Fruit fly (Drosophila melanogaster) whole organism, embryonic: ENCODE results near the gene CG11999.

ENCODE experiments used
- Ada2b ChIP-seq: fragments of 200-800 bp; sonication (Bioruptor generic); IDR thresholded peaks from 2 replicates; pipeline ENCODE4 v1.3.6; 2022; ENCODE audit warnings: missing biosample characterization, missing genetic modification characterization
- Bteb2 ChIP-seq: fragments of 200-800 bp; sonication (Bioruptor generic); optimal IDR thresholded peaks from 2 replicates; lab custom pipeline; 2016; ENCODE audit warnings: missing biosample characterization, missing genetic modification characterization
- CG10209 ChIP-seq: fragments of 200-800 bp; sonication (Bioruptor generic); optimal IDR thresholded peaks from 3 replicates; lab custom pipeline; 2017; ENCODE audit warnings: missing biosample characterization, mild to moderate bottlenecking, missing genetic modification characterization, missing genetic modification reagents
- CG11560 ChIP-seq: fragments of 200-800 bp; sonication (Bioruptor generic); IDR thresholded peaks from 3 replicates; pipeline ENCODE4 v1.3.6; 2022; ENCODE audit warnings: missing biosample characterization, missing genetic modification characterization
- CG13775 ChIP-seq: fragments of 200-800 bp; sonication (Bioruptor generic); optimal IDR thresholded peaks from 3 replicates; lab custom pipeline; 2017; ENCODE audit warnings: missing biosample characterization, mild to moderate bottlenecking, missing genetic modification characterization
- CG15696 ChIP-seq: fragments of 200-800 bp; sonication (Bioruptor generic); optimal IDR thresholded peaks from 2 replicates; lab custom pipeline; 2019; ENCODE audit warnings: missing biosample characterization, mild to moderate bottlenecking, missing genetic modification characterization, moderate library complexity
- CG17361 ChIP-seq: fragments of 200-800 bp; sonication (Bioruptor generic); IDR thresholded peaks from 3 replicates; pipeline ENCODE4 v1.3.6; 2022; ENCODE audit warnings: missing biosample characterization, missing genetic modification characterization
- CG17912 ChIP-seq: fragments of 200-800 bp; sonication (Bioruptor generic); optimal IDR thresholded peaks from 2 replicates; lab custom pipeline; 2018; ENCODE audit warnings: missing biosample characterization, mild to moderate bottlenecking, missing genetic modification characterization
- CG1792 ChIP-seq: fragments of 200-800 bp; sonication (Bioruptor generic); optimal IDR thresholded peaks from 2 replicates; lab custom pipeline; 2016; ENCODE audit warnings: missing biosample characterization, missing genetic modification characterization
- CG2116 ChIP-seq: fragments of 200-800 bp; sonication (Bioruptor generic); optimal IDR thresholded peaks from 3 replicates; lab custom pipeline; 2018; ENCODE audit warnings: missing biosample characterization, mild to moderate bottlenecking, missing genetic modification characterization
- CG2875 ChIP-seq: fragments of 200-800 bp; sonication (Bioruptor generic); optimal IDR thresholded peaks from 2 replicates; lab custom pipeline; 2017; ENCODE audit warnings: missing biosample characterization, mild to moderate bottlenecking, missing genetic modification characterization, missing genetic modification reagents
- CG4328 ChIP-seq: fragments of 200-800 bp; sonication (Bioruptor generic); optimal IDR thresholded peaks from 3 replicates; lab custom pipeline; 2017; ENCODE audit warnings: missing biosample characterization, missing genetic modification reagents, missing genetic modification characterization
- CG5953 ChIP-seq: fragments of 200-800 bp; sonication (Bioruptor generic); IDR thresholded peaks from 2 replicates; pipeline ENCODE4 v1.3.6; 2022; ENCODE audit warnings: missing biosample characterization, missing genetic modification characterization
- CG6272 ChIP-seq: fragments of 200-800 bp; sonication (Bioruptor generic); IDR thresholded peaks from 2 replicates; pipeline ENCODE4 v1.3.6; 2022; ENCODE audit warnings: missing biosample characterization, missing genetic modification characterization
- CG8290 ChIP-seq, 3 experiments: fragments of 200-800 bp; sonication (Bioruptor generic); optimal IDR thresholded peaks; 2 replicates each; lab custom pipeline; 2016 to 2019; ENCODE audit warnings: missing biosample characterization in 3 of 3, missing genetic modification characterization in 3 of 3, mild to moderate bottlenecking in 2 of 3, moderate library complexity in 1 of 3
- Drgx ChIP-seq: fragments of 200-800 bp; sonication (Bioruptor generic); IDR thresholded peaks from 2 replicates; pipeline ENCODE4 v1.3.6; 2022; ENCODE audit warnings: missing biosample characterization, missing genetic modification characterization
- Ets65A ChIP-seq: fragments of 200-800 bp; sonication (Bioruptor generic); peaks from one replicate; lab custom pipeline; 2016; ENCODE audit warnings: missing biosample characterization, missing genetic modification characterization
- GATAe ChIP-seq: fragments of 200-800 bp; sonication (Bioruptor generic); conservative IDR thresholded peaks from 2 replicates; pipeline ENCODE4 v1.3.6; 2022; ENCODE audit warnings: missing biosample characterization, missing genetic modification characterization
- Gug ChIP-seq: fragments of 200-800 bp; sonication (Bioruptor generic); IDR thresholded peaks from 4 replicates; pipeline ENCODE4 v1.3.6; 2022; ENCODE audit warnings: missing biosample characterization, missing genetic modification characterization
- H2.0 ChIP-seq: fragments of 200-800 bp; sonication (Bioruptor generic); IDR thresholded peaks from 2 replicates; pipeline ENCODE4 v1.3.6; 2022; ENCODE audit warnings: missing biosample characterization, missing genetic modification characterization
- HLH4C ChIP-seq: fragments of 200-800 bp; sonication (Bioruptor generic); IDR thresholded peaks from 3 replicates; pipeline ENCODE4 v1.3.6; 2022; ENCODE audit warnings: missing biosample characterization, missing genetic modification characterization; ENCODE audit not compliant: partially characterized antibody
- Lpt ChIP-seq: fragments of >200 bp; optimal IDR thresholded peaks from 2 replicates; lab custom pipeline; 2018; ENCODE audit warnings: missing biosample characterization, missing genetic modification characterization
- MESR4 ChIP-seq: fragments of 200-800 bp; sonication (Bioruptor generic); optimal IDR thresholded peaks from 2 replicates; lab custom pipeline; 2018; ENCODE audit warnings: missing biosample characterization, mild to moderate bottlenecking, missing genetic modification characterization, moderate library complexity
- Mad ChIP-seq: fragments of 200-800 bp; sonication (Bioruptor generic); optimal IDR thresholded peaks from 2 replicates; lab custom pipeline; 2016; ENCODE audit warnings: missing biosample characterization, missing genetic modification characterization
- Neu2 ChIP-seq: fragments of 200-800 bp; sonication (Bioruptor generic); optimal IDR thresholded peaks from 3 replicates; lab custom pipeline; 2016; ENCODE audit warnings: missing biosample characterization, missing genetic modification characterization, borderline replicate concordance
- Oaz ChIP-seq: fragments of 200-800 bp; sonication (Bioruptor generic); IDR thresholded peaks from 2 replicates; pipeline ENCODE4 v1.3.6; 2022; ENCODE audit warnings: missing biosample characterization, missing genetic modification characterization
- Six4 ChIP-seq: fragments of 200-800 bp; sonication (Bioruptor generic); optimal IDR thresholded peaks from 2 replicates; lab custom pipeline; 2016; ENCODE audit warnings: missing biosample characterization, missing genetic modification characterization
- Xrp1 ChIP-seq: fragments of 200-800 bp; sonication (Bioruptor generic); IDR thresholded peaks from 2 replicates; pipeline ENCODE4 v1.3.6; 2022; ENCODE audit warnings: missing biosample characterization, missing genetic modification characterization
- bigmax ChIP-seq: fragments of 200-800 bp; sonication (Bioruptor generic); optimal IDR thresholded peaks from 2 replicates; lab custom pipeline; 2018; ENCODE audit warnings: missing biosample characterization, mild to moderate bottlenecking, missing genetic modification characterization
- en ChIP-seq: fragments of 200-800 bp; sonication (Bioruptor generic); optimal IDR thresholded peaks from 2 replicates; lab custom pipeline; 2016; ENCODE audit warnings: missing biosample characterization, missing genetic modification characterization
- esg ChIP-seq: fragments of 200-800 bp; sonication (Bioruptor generic); conservative IDR thresholded peaks from 2 replicates; pipeline ENCODE4 v1.3.6; 2022; ENCODE audit warnings: missing biosample characterization, missing genetic modification characterization
- eyg ChIP-seq: fragments of 200-800 bp; sonication (Bioruptor generic); optimal IDR thresholded peaks from 3 replicates; lab custom pipeline; 2016; ENCODE audit warnings: missing biosample characterization, missing genetic modification characterization
- fd64A ChIP-seq: fragments of 200-800 bp; sonication (Bioruptor generic); optimal IDR thresholded peaks from 3 replicates; lab custom pipeline; 2018; ENCODE audit warnings: missing biosample characterization, mild to moderate bottlenecking, missing genetic modification characterization
- gcm ChIP-seq: fragments of 200-800 bp; sonication (Bioruptor generic); optimal IDR thresholded peaks from 2 replicates; lab custom pipeline; 2019; ENCODE audit warnings: missing biosample characterization, mild to moderate bottlenecking, missing genetic modification characterization, moderate library complexity
- gcm2 ChIP-seq: fragments of 200-800 bp; sonication (Bioruptor generic); optimal IDR thresholded peaks from 2 replicates; lab custom pipeline; 2016; ENCODE audit warnings: missing biosample characterization, missing genetic modification characterization
- gem ChIP-seq: fragments of 200-800 bp; sonication (Bioruptor generic); optimal IDR thresholded peaks from 2 replicates; lab custom pipeline; 2019; ENCODE audit warnings: missing biosample characterization, mild to moderate bottlenecking, missing genetic modification characterization, moderate library complexity
- hkb ChIP-seq, 2 experiments: fragments of 200-800 bp in 1 of 2; fragments of >200 bp in 1 of 2; sonication (Bioruptor generic) in 1 of 2; IDR thresholded peaks in 1 of 2; optimal IDR thresholded peaks in 1 of 2; 2 replicates each; pipeline versions ENCODE4 v1.3.6 to Lab custom; 2017 to 2022; ENCODE audit warnings: missing biosample characterization in 1 of 2, missing genetic modification characterization in 1 of 2
- lilli ChIP-seq: fragments of 200-800 bp; sonication (Bioruptor generic); optimal IDR thresholded peaks from 3 replicates; lab custom pipeline; 2016; ENCODE audit warnings: missing biosample characterization, missing genetic modification characterization
- otp ChIP-seq: fragments of 200-800 bp; sonication (Bioruptor generic); IDR thresholded peaks from 3 replicates; pipeline ENCODE4, ENCODE4 v1.3.6; 2022; ENCODE audit warnings: missing biosample characterization, missing genetic modification characterization
- prd ChIP-seq, 3 experiments: fragments of >200 bp in 2 of 3; fragments of 200-800 bp in 1 of 3; sonication (Bioruptor generic) in 1 of 3; optimal IDR thresholded peaks in 2 of 3; IDR thresholded peaks in 1 of 3; 2 replicates in 2 of 3; 3 replicates in 1 of 3; pipeline versions ENCODE4 v1.3.6 to Lab custom; 2017 to 2022; ENCODE audit warnings: missing biosample characterization in 1 of 3, missing genetic modification characterization in 1 of 3
- sc ChIP-seq, 3 experiments: fragments of >200 bp in 2 of 3; fragments of 200-800 bp in 1 of 3; sonication (Bioruptor generic) in 1 of 3; optimal IDR thresholded peaks; 2 replicates in 2 of 3; 3 replicates in 1 of 3; lab custom pipeline; 2017; ENCODE audit warnings: mild to moderate bottlenecking in 1 of 3, missing biosample characterization in 1 of 3, missing genetic modification characterization in 1 of 3, missing genetic modification reagents in 1 of 3
- sob ChIP-seq: fragments of 200-800 bp; sonication (Bioruptor generic); IDR thresholded peaks from 2 replicates; pipeline ENCODE4 v1.3.6; 2022; ENCODE audit warnings: missing biosample characterization, missing genetic modification characterization
- sqz ChIP-seq: fragments of 200-800 bp; sonication (Bioruptor generic); optimal IDR thresholded peaks from 3 replicates; lab custom pipeline; 2018; ENCODE audit warnings: missing biosample characterization, mild to moderate bottlenecking, missing genetic modification characterization
- stc ChIP-seq: fragments of 200-800 bp; sonication (Bioruptor generic); IDR thresholded peaks from 2 replicates; pipeline ENCODE4 v1.3.6; 2022; ENCODE audit warnings: missing biosample characterization, missing genetic modification characterization
- tx ChIP-seq: fragments of 200-800 bp; sonication (Bioruptor generic); optimal IDR thresholded peaks from 2 replicates; lab custom pipeline; 2016; ENCODE audit warnings: missing biosample characterization, missing genetic modification characterization
- usp ChIP-seq: fragments of >200 bp; optimal IDR thresholded peaks from 2 replicates; lab custom pipeline; 2017; ENCODE audit warnings: missing biosample characterization, missing genetic modification characterization
- vvl ChIP-seq: fragments of 200-800 bp; sonication (Bioruptor generic); IDR thresholded peaks from 2 replicates; pipeline ENCODE4 v1.3.6; 2022; ENCODE audit warnings: missing biosample characterization, missing genetic modification characterization
- wdn ChIP-seq: fragments of 200-800 bp; sonication (Bioruptor generic); IDR thresholded peaks from 2 replicates; pipeline ENCODE4 v1.3.6; 2022; ENCODE audit warnings: missing biosample characterization, missing genetic modification characterization
- zen2 ChIP-seq: fragments of 200-800 bp; sonication (Bioruptor generic); IDR thresholded peaks from 3 replicates; pipeline ENCODE4 v1.3.6; 2022; ENCODE audit warnings: missing biosample characterization, missing genetic modification characterization; ENCODE audit not compliant: partially characterized antibody

CG11999 gene

DNA sequence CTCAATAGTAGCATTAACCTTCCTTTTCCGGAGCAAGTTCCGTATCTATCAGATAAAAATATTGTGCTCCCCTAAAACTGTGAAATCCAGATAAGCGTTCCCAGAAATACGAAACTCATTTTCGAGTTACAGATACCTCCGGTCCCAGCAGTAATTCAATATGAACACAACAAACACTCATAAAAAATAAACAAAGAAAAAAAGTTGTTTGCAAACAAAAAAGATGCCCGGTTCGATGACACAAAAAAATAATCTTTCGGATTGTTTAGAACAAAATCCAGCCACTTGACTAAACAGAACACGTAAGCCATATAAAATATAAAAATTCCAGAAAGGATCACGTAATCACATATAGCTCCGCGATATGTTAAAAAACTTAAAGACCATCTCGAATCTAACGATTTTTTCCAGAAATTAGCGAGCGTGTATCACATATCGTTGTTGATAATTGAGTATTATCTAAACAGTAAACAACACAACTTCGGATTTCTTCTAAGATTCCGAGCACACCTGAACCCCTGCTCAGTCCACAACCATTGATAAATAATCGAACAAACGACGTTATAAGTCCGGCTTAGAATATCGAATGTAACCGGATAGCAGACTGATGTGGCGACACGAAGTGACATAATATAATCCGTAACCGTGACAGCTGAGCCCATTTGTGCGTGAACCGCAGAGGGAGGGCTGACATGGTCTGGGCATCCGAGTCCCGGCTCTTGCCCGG, 35.3 kb downstream of the CG11999 start (continued):
- TF ChIP-seq lilli (GFP tag; lab: Kevin White, UChicago), result no peak
- no peak for TF ChIP-seq CG13775 (GFP tag; lab: Kevin White, UChicago)
- peak; percentile 54 for TF ChIP-seq fd64A (GFP tag; lab: Kevin White, UChicago)
- TF ChIP-seq CG17361, result peak; percentile 47; the same call in 1 of the 3 replicates
- TF ChIP-seq Bteb2, result no peak
- TF ChIP-seq Ets65A (GFP tag; lab: Kevin White, UChicago), result no peak
- peak; percentile 68 for TF ChIP-seq CG2875 (GFP tag; lab: Kevin White, UChicago)
- TF ChIP-seq vvl (GFP tag; lab: Robert Waterston, UW), result no peak
- TF ChIP-seq Drgx (GFP tag; lab: Robert Waterston, UW), result no peak
- TF ChIP-seq otp (GFP tag; lab: Robert Waterston, UW), result peak; percentile 62; the same call in 1 of the 3 replicates
- no peak for TF ChIP-seq HLH4C (GFP tag; lab: Robert Waterston, UW)
- TF ChIP-seq gcm (GFP tag; lab: Kevin White, UChicago), result peak; percentile 54
- TF ChIP-seq CG1792 (GFP tag; lab: Kevin White, UChicago), result no peak
- TF ChIP-seq CG5953 (GFP tag; lab: Robert Waterston, UW), result no peak
- TF ChIP-seq Xrp1 (GFP tag; lab: Robert Waterston, UW), result peak; percentile 79
- no peak for TF ChIP-seq sob (GFP tag; lab: Robert Waterston, UW)
- peak; percentile 82 for TF ChIP-seq sqz (GFP tag; lab: Kevin White, UChicago)
- TF ChIP-seq eyg (GFP tag; lab: Kevin White, UChicago), result no peak
- peak; percentile 19 for TF ChIP-seq CG2116 (GFP tag; lab: Kevin White, UChicago)
- TF ChIP-seq zen2, result no peak
- no peak for TF ChIP-seq GATAe (GFP tag; lab: Robert Waterston, UW)
- TF ChIP-seq wdn (GFP tag; lab: Robert Waterston, UW), result no peak
- no peak for TF ChIP-seq CG11560
- TF ChIP-seq Neu2 (GFP tag; lab: Kevin White, UChicago), result no peak
- TF ChIP-seq bigmax (GFP tag; lab: Kevin White, UChicago), result no peak
- TF ChIP-seq CG4328 (GFP tag; lab: Kevin White, UChicago), result peak; percentile 13
- TF ChIP-seq hkb (optimal IDR thresholded peaks at IDR 0.05; lab: Kevin White, UChicago), result no peak
- peak; percentile 13; the same call in 1 of the 2 replicates for TF ChIP-seq hkb (GFP tag; IDR thresholded peaks at IDR 0.05; lab: Robert Waterston, UW)
- TF ChIP-seq Mad, result no peak
- no peak for TF ChIP-seq CG6272
- no peak for TF ChIP-seq MESR4 (GFP tag; lab: Kevin White, UChicago)
- TF ChIP-seq CG17912 (GFP tag; lab: Kevin White, UChicago), result no peak
- TF ChIP-seq Oaz (GFP tag; lab: Robert Waterston, UW), result no peak
- peak; percentile 73 for TF ChIP-seq CG10209 (GFP tag; lab: Kevin White, UChicago)
- TF ChIP-seq Gug (GFP tag; lab: Robert Waterston, UW), result no peak
- peak; percentile 89 for TF ChIP-seq CG15696 (tag; lab: Kevin White, UChicago)
- TF ChIP-seq gem, result peak; percentile 64
- no peak for TF ChIP-seq CG8290 (GFP tag; optimal IDR thresholded peaks at IDR 0.05; lab: Kevin White, UChicago)
- TF ChIP-seq CG8290 (tag; optimal IDR thresholded peaks at IDR 0.05; lab: Kevin White, UChicago), result peak in 1 of 2 experiments; percentile 74
- no peak for TF ChIP-seq gcm2 (GFP tag; lab: Kevin White, UChicago)
- TF ChIP-seq stc (GFP tag; lab: Robert Waterston, UW), result no peak
- no peak for TF ChIP-seq Six4 (GFP tag; lab: Kevin White, UChicago)
- no peak for TF ChIP-seq sc (optimal IDR thresholded peaks at IDR 0.05; lab: Kevin White, UChicago)
- TF ChIP-seq sc (GFP tag; optimal IDR thresholded peaks at IDR 0.05; lab: Kevin White, UChicago), result peak; percentile 58
- no peak for TF ChIP-seq Lpt (GFP tag; lab: Kevin White, UChicago)
- TF ChIP-seq tx (GFP tag; lab: Kevin White, UChicago), result peak; percentile 17
- no peak for TF ChIP-seq usp (GFP tag; lab: Kevin White, UChicago)
- peak; percentile 28 for TF ChIP-seq en (GFP tag; lab: Kevin White, UChicago)
- TF ChIP-seq Ada2b (GFP tag; lab: Robert Waterston, UW), result no peak
- no peak for TF ChIP-seq esg
- no peak for TF ChIP-seq H2.0 (GFP tag; lab: Robert Waterston, UW)
- TF ChIP-seq prd (optimal IDR thresholded peaks at IDR 0.05; lab: Kevin White, UChicago), result no peak
- no peak; the same call in 2 of the 3 replicates for TF ChIP-seq prd (GFP tag; IDR thresholded peaks at IDR 0.05; lab: Robert Waterston, UW)
